Worm (Caenorhabditis elegans): Measurements from ENCODE around the gene M03F8.7.

The M03F8.7 gene

ce11 chrV:5927347-5927746 lies 9.4 kb upstream of the M03F8.7 start, which contains the start of gene srsx-17:
srsx-17 (plus strand) TSS chrV:5927647.
- TF ChIP-seq egl-43 (GFP tag; IDR thresholded peaks at IDR 0.05) (no peak), nhr-237 (tag; optimal IDR thresholded peaks at IDR 0.05) (no peak), F37D6.2 (tag; optimal IDR thresholded peaks at IDR 0.05) (no peak), snpc-1.2 (GFP tag; IDR thresholded peaks at IDR 0.05) (no peak), F26F4.8 (GFP tag; conservative IDR thresholded peaks at IDR 0.05) (no peak), mdt-29 (GFP tag; IDR thresholded peaks at IDR 0.05) (no peak), Y75B8A.6 (GFP tag; IDR thresholded peaks at IDR 0.05) (no peak), mxl-2 (GFP tag; conservative IDR thresholded peaks at IDR 0.05) (no peak), daf-19 (GFP tag; conservative IDR thresholded peaks at IDR 0.05) (no peak), F44E2.7 (GFP tag; IDR thresholded peaks at IDR 0.05) (no peak), hlh-30 (tag; optimal IDR thresholded peaks at IDR 0.05; ENCODE audit: insufficient read depth) (no peak), mdl-1 (tag; optimal IDR thresholded peaks at IDR 0.05) (no peak), Y105C5A.15 (GFP tag; IDR thresholded peaks at IDR 0.05) (no peak), nhr-42 (GFP tag; IDR thresholded peaks at IDR 0.05) (no peak), lin-39 (tag; optimal IDR thresholded peaks at IDR 0.05) (no peak), nhr-102 (tag; optimal IDR thresholded peaks at IDR 0.05) (no peak), aly-2 (tag; optimal IDR thresholded peaks at IDR 0.05) (no peak), nhr-6 (tag; optimal IDR thresholded peaks at IDR 0.05) (no peak), ceh-28 (tag; optimal IDR thresholded peaks at IDR 0.05) (no peak)

- TF ChIP-seq set-16 (GFP tag; IDR thresholded peaks at IDR 0.05), result no peak
- no peak for TF ChIP-seq nhr-111 (GFP tag; optimal IDR thresholded peaks at IDR 0.05)
- no peak for TF ChIP-seq unc-62 (GFP tag; optimal IDR thresholded peaks at IDR 0.05 in 1 of 2)
- no peak for TF ChIP-seq unc-62 (tag; optimal IDR thresholded peaks at IDR 0.05)
- TF ChIP-seq attf-4 (tag; optimal IDR thresholded peaks at IDR 0.05), result no peak
- no peak for TF ChIP-seq mdt-29 (GFP tag; IDR thresholded peaks at IDR 0.05)
- peak; percentile 50 for TF ChIP-seq aha-1 (tag)
- no peak for TF ChIP-seq ama-1 (optimal IDR thresholded peaks at IDR 0.05)
- no peak for TF ChIP-seq daf-16 (GFP tag; optimal IDR thresholded peaks at IDR 0.05)
- TF ChIP-seq daf-16 (tag; optimal IDR thresholded peaks at IDR 0.05), result no peak
Measured at ce11 chrV:5928006-5928405, 8.7 kb upstream of the M03F8.7 start.

- TF ChIP-seq skn-1 (tag; optimal IDR thresholded peaks at IDR 0.05) (no peak), gei-8 (GFP tag; optimal IDR thresholded peaks at IDR 0.05) (no peak), nhr-111 (GFP tag; optimal IDR thresholded peaks at IDR 0.05) (no peak), pqm-1 (tag; optimal IDR thresholded peaks at IDR 0.05) (peak; percentile 52), lir-3 (tag; optimal IDR thresholded peaks at IDR 0.05) (no peak), nhr-77 (tag; optimal IDR thresholded peaks at IDR 0.05) (peak; percentile 31), daf-16 (GFP tag; optimal IDR thresholded peaks at IDR 0.05) (no peak), daf-16 (tag; optimal IDR thresholded peaks at IDR 0.05) (peak; percentile 63), dve-1 (tag; optimal IDR thresholded peaks at IDR 0.05; ENCODE audit: insufficient read depth) (peak; percentile 25), nhr-28 (tag; optimal IDR thresholded peaks at IDR 0.05) (peak; percentile 50), ces-1 (GFP tag; optimal IDR thresholded peaks at IDR 0.05) (no peak)
Measured at ce11 chrV:5930588-5930987, 6.2 kb upstream of the M03F8.7 start, which contains the start of gene galt-1. galt-1 (plus strand) TSS chrV:5930905.

ce11 chrV:5939503-5940072 lies 2.8 kb downstream of the M03F8.7 start, which contains the start of gene syf-3:
syf-3 (plus strand) TSS chrV:5940022.
- TF ChIP-seq unc-62 (GFP tag; optimal IDR thresholded peaks at IDR 0.05 in 1 of 2), result peak in 1 of 2 experiments; percentile 64
- no peak for TF ChIP-seq unc-62 (tag; optimal IDR thresholded peaks at IDR 0.05)
- TF ChIP-seq ztf-7 (tag; optimal IDR thresholded peaks at IDR 0.05), result peak; percentile 22
- no peak for TF ChIP-seq egl-27 (tag; optimal IDR thresholded peaks at IDR 0.05)
- TF ChIP-seq fkh-10 (GFP tag; optimal IDR thresholded peaks at IDR 0.05), result no peak
- TF ChIP-seq nhr-6 (tag; optimal IDR thresholded peaks at IDR 0.05), result peak; percentile 4
- peak; percentile 98 for TF ChIP-seq dpl-1 (GFP tag; optimal IDR thresholded peaks at IDR 0.05)
- TF ChIP-seq T20F7.1 (GFP tag; optimal IDR thresholded peaks at IDR 0.05), result peak; percentile 98
- peak; percentile 35 for TF ChIP-seq aha-1 (tag)
- no peak for TF ChIP-seq gei-8 (GFP tag; optimal IDR thresholded peaks at IDR 0.05)
- no peak for TF ChIP-seq spr-3 (GFP tag; optimal IDR thresholded peaks at IDR 0.05)
- TF ChIP-seq hmg-1.1 (GFP tag; IDR thresholded peaks at IDR 0.05), result no peak
- TF ChIP-seq hlh-30 (tag; optimal IDR thresholded peaks at IDR 0.05; ENCODE audit: insufficient read depth), result peak; percentile 52
- TF ChIP-seq dmd-8 (GFP tag; IDR thresholded peaks at IDR 0.05), result no peak
- TF ChIP-seq Y75B8A.6 (GFP tag; IDR thresholded peaks at IDR 0.05), result no peak
- no peak for TF ChIP-seq pqm-1 (tag; optimal IDR thresholded peaks at IDR 0.05)
- TF ChIP-seq nhr-42 (GFP tag; IDR thresholded peaks at IDR 0.05), result no peak
- TF ChIP-seq R02D3.7 (tag; optimal IDR thresholded peaks at IDR 0.05), result no peak
- TF ChIP-seq Y48G9A.11 (GFP tag; IDR thresholded peaks at IDR 0.05), result peak; percentile 97
- peak; percentile 69 for TF ChIP-seq mes-2 (tag; optimal IDR thresholded peaks at IDR 0.05; ENCODE audit: poor library complexity, severe bottlenecking)
